Worm (Caenorhabditis elegans): ENCODE data around the gene K09G1.2.

The K09G1.2 gene

DNA sequence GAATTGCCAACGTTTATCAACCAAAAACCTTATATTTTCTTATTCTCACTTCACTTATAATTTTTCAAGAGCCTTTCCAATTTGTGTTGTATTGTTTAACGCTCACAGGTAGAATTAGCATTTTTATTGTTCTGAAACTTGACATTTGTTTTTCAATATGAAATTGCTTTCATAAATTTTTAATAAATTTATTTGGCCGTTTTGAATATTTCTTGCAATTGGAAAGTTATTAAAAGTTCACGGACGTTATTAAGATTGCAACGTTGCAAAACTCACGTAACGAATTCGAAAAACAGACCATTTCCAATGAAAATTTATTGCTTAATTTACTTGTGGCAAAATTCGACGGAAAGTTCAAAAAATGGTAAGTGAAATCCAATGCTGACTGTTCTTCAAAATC, at the start of gene K09G1.2:
Gene K09G1.2 (plus strand): TSS at position 301 of the 400 bp plus-strand sequence.
- TF ChIP-seq ZK546.5 (tag; optimal IDR thresholded peaks at IDR 0.05) (no peak), nhr-28 (tag; optimal IDR thresholded peaks at IDR 0.05) (no peak), nhr-43 (tag; optimal IDR thresholded peaks at IDR 0.05; ENCODE audit: poor library complexity, severe bottlenecking) (no peak), hmg-11 (tag; optimal IDR thresholded peaks at IDR 0.05) (no peak), nhr-76 (tag; optimal IDR thresholded peaks at IDR 0.05) (no peak), pha-4 (tag; optimal IDR thresholded peaks at IDR 0.05) (no peak), nhr-12 (tag; optimal IDR thresholded peaks at IDR 0.05) (no peak), zag-1 (tag; optimal IDR thresholded peaks at IDR 0.05) (no peak), ceh-9 (tag; optimal IDR thresholded peaks at IDR 0.05) (no peak), nfya-1 (tag; optimal IDR thresholded peaks at IDR 0.05; ENCODE audit: insufficient read depth) (no peak), lin-39 (tag; optimal IDR thresholded peaks at IDR 0.05) (no peak)

DNA sequence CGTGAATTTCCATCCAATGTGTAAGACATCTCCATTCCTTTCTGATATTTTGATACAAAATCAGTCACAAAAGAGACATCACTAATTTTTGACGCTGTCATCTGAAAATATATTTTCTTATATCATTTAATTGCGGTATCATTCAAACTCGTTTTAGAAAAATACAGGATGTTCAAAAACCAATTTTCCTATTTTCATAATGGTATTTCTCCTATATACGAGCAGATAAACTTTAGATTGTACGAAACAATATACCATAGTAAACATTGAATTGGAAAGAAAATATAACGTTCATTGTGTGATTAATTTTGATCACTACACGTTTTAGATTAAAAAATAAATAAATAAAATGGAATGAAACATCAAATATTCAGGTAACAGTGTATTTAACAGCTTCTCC, 48.9 kb upstream of the K09G1.2 start, which contains the start of gene C50F4.16:
Gene C50F4.16 (minus strand): TSS at position 101 of the 400 bp plus-strand sequence.
- TF ChIP-seq ZK546.5 (tag; optimal IDR thresholded peaks at IDR 0.05) (no peak), zag-1 (tag; optimal IDR thresholded peaks at IDR 0.05) (no peak), nhr-237 (tag; optimal IDR thresholded peaks at IDR 0.05) (no peak)

DNA sequence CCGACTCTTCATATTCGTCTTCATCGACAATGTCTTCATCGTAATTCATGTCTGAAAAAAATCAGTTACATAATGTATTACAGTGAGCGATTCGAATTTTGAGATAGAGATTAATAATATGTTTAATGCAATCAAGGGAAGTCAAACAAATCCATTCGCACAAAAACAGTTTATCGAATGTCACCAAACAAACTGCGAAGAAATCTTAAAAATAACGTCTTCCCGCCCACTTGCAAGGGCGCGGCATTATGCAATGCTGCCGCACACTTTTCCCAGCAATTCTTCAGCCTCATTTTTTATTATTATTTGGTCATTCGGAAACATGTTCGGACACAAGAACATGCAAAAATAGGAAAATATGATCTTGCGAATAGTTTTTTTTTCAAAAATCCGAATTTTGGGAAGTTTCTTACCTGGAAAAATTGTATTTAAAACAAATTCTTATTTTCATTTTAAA, 46.2 kb upstream of the K09G1.2 start, which contains the start of gene mdf-1:
Gene mdf-1 (minus strand): TSS at position 51 of the 457 bp plus-strand sequence.
- peak; percentile 14 for TF ChIP-seq tbx-2 (tag; optimal IDR thresholded peaks at IDR 0.05)
- peak; percentile 12 for TF ChIP-seq unc-62 (GFP tag; optimal IDR thresholded peaks at IDR 0.05)
- TF ChIP-seq nhr-28 (tag; optimal IDR thresholded peaks at IDR 0.05), result no peak
- TF ChIP-seq nhr-76 (tag; optimal IDR thresholded peaks at IDR 0.05), result no peak
- TF ChIP-seq nhr-25 (tag; optimal IDR thresholded peaks at IDR 0.05), result peak; percentile 75
- TF ChIP-seq ztf-4 (tag; optimal IDR thresholded peaks at IDR 0.05), result peak; percentile 15
- peak; percentile 85 for TF ChIP-seq hmg-11 (tag; optimal IDR thresholded peaks at IDR 0.05)
- TF ChIP-seq egl-5 (tag; optimal IDR thresholded peaks at IDR 0.05), result peak; percentile 17
- TF ChIP-seq jun-1 (tag; optimal IDR thresholded peaks at IDR 0.05), result no peak
- peak; percentile 58 for TF ChIP-seq pqm-1 (tag; optimal IDR thresholded peaks at IDR 0.05)
- no peak for TF ChIP-seq mml-1 (tag; optimal IDR thresholded peaks at IDR 0.05)
- TF ChIP-seq nhr-12 (tag; optimal IDR thresholded peaks at IDR 0.05), result no peak
- no peak for TF ChIP-seq daf-12 (tag; optimal IDR thresholded peaks at IDR 0.05)
- TF ChIP-seq lsy-12 (tag; optimal IDR thresholded peaks at IDR 0.05), result peak; percentile 51
- TF ChIP-seq nfya-1 (tag; optimal IDR thresholded peaks at IDR 0.05; ENCODE audit: insufficient read depth), result peak; percentile 82
- TF ChIP-seq ceh-16 (tag; optimal IDR thresholded peaks at IDR 0.05), result no peak
- TF ChIP-seq pha-4 (tag; optimal IDR thresholded peaks at IDR 0.05), result peak; percentile 55
- peak; percentile 73 for TF ChIP-seq lin-15B (tag; optimal IDR thresholded peaks at IDR 0.05)
- peak; percentile 47 for TF ChIP-seq nhr-43 (tag; optimal IDR thresholded peaks at IDR 0.05; ENCODE audit: poor library complexity, severe bottlenecking)
- peak; percentile 36 for TF ChIP-seq snpc-4 (tag; optimal IDR thresholded peaks at IDR 0.05)
- peak; percentile 47 for TF ChIP-seq elt-2 (tag; optimal IDR thresholded peaks at IDR 0.05)
- no peak for TF ChIP-seq fos-1 (tag; optimal IDR thresholded peaks at IDR 0.05)
- peak; percentile 15 for TF ChIP-seq ceh-28 (tag; optimal IDR thresholded peaks at IDR 0.05)
- peak; percentile 41 for TF ChIP-seq ama-1 (optimal IDR thresholded peaks at IDR 0.05)
- TF ChIP-seq nhr-23 (tag; optimal IDR thresholded peaks at IDR 0.05), result peak; percentile 85
- TF ChIP-seq eor-1 (tag; optimal IDR thresholded peaks at IDR 0.05), result no peak
- TF ChIP-seq lin-39 (tag; optimal IDR thresholded peaks at IDR 0.05), result peak; percentile 63

DNA sequence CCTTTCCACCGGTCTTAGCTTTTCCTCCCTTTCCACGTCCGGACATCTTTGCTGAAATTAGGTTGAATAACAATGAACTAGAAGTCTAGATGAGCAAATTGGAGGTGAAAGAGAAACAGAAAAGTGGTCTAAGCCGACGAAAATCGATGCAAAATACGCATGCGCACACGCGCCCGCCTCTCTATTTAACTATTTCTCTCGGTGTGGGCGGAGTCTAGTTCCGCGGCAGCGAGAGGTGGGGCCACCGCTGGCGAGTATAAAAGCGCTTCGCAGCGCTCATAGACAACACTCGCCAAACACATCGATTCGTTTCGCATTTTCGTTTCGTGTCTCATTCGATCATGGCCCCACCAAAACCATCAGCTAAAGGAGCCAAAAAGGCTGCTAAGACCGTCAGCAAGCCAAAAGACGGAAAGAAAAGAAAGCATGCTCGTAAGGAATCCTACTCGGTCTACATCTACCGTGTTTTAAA, 45.1 kb upstream of the K09G1.2 start, which contains the start of the genes his-35 and his-41:
Gene his-35 (minus strand): TSS at position 51 of the 472 bp plus-strand sequence.
Gene his-41 (plus strand): TSS at position 299 of the 472 bp plus-strand sequence.
- TF ChIP-seq egl-5 (tag; optimal IDR thresholded peaks at IDR 0.05) (no peak), nhr-76 (tag; optimal IDR thresholded peaks at IDR 0.05) (no peak), nhr-12 (tag; optimal IDR thresholded peaks at IDR 0.05) (no peak), ceh-9 (tag; optimal IDR thresholded peaks at IDR 0.05) (no peak), ama-1 (optimal IDR thresholded peaks at IDR 0.05) (peak; percentile 85), nhr-25 (tag; optimal IDR thresholded peaks at IDR 0.05) (peak; percentile 77), nhr-11 (tag; optimal IDR thresholded peaks at IDR 0.05) (no peak), eor-1 (tag; optimal IDR thresholded peaks at IDR 0.05) (no peak), lin-39 (tag; optimal IDR thresholded peaks at IDR 0.05) (peak; percentile 57), mdl-1 (tag; optimal IDR thresholded peaks at IDR 0.05) (no peak), fkh-10 (GFP tag; optimal IDR thresholded peaks at IDR 0.05) (no peak), fos-1 (tag; optimal IDR thresholded peaks at IDR 0.05) (no peak), ztf-4 (tag; optimal IDR thresholded peaks at IDR 0.05) (no peak), pha-4 (tag; optimal IDR thresholded peaks at IDR 0.05) (peak; percentile 34), nhr-77 (tag; optimal IDR thresholded peaks at IDR 0.05) (no peak), pqm-1 (tag; optimal IDR thresholded peaks at IDR 0.05) (no peak), skn-1 (tag; optimal IDR thresholded peaks at IDR 0.05) (no peak), nhr-28 (tag; optimal IDR thresholded peaks at IDR 0.05) (no peak), mml-1 (tag; optimal IDR thresholded peaks at IDR 0.05) (no peak), hmg-11 (tag; optimal IDR thresholded peaks at IDR 0.05) (no peak), daf-12 (tag; optimal IDR thresholded peaks at IDR 0.05) (no peak), lsy-12 (tag; optimal IDR thresholded peaks at IDR 0.05) (peak; percentile 3), elt-3 (tag; optimal IDR thresholded peaks at IDR 0.05) (no peak), fkh-2 (tag; optimal IDR thresholded peaks at IDR 0.05) (no peak), sea-2 (GFP tag; optimal IDR thresholded peaks at IDR 0.05) (no peak), unc-62 (GFP tag; optimal IDR thresholded peaks at IDR 0.05) (no peak), lin-15B (tag; optimal IDR thresholded peaks at IDR 0.05) (peak; percentile 37), ceh-28 (tag; optimal IDR thresholded peaks at IDR 0.05) (peak; percentile 7), ztf-11 (tag; optimal IDR thresholded peaks at IDR 0.05) (no peak), ceh-16 (tag; optimal IDR thresholded peaks at IDR 0.05) (no peak), zag-1 (tag; optimal IDR thresholded peaks at IDR 0.05) (no peak), elt-1 (tag; optimal IDR thresholded peaks at IDR 0.05) (no peak), ZK546.5 (tag; optimal IDR thresholded peaks at IDR 0.05) (no peak), nhr-23 (tag; optimal IDR thresholded peaks at IDR 0.05) (no peak), nfya-1 (tag; optimal IDR thresholded peaks at IDR 0.05; ENCODE audit: insufficient read depth) (peak; percentile 69), nhr-237 (tag; optimal IDR thresholded peaks at IDR 0.05) (no peak)

Data from whole organism, L3 larva.